Worm (Caenorhabditis elegans) whole organism, L1 larva: ENCODE results near the gene usp-14.

Experiments used
- ceh-82 ChIP-seq, 3 experiments: fragments of 150-350 bp in 1 of 3; sonication (generic microtip) in 2 of 3; optimal IDR thresholded peaks; 2 replicates each; lab custom pipeline; 2014 to 2017; ENCODE audit warnings: missing biosample characterization in 3 of 3, missing genetic modification characterization in 3 of 3
- ceh-88 ChIP-seq: fragments of 200-800 bp; sonication (Bioruptor generic); IDR thresholded peaks from 2 replicates; pipeline ENCODE4 v1.3.6; 2022; ENCODE audit warnings: missing genetic modification characterization, missing compliant biosample characterization
- elt-3 ChIP-seq, 6 experiments: fragments of 150-350 bp in 1 of 6; sonication (generic microtip); optimal IDR thresholded peaks; 2 replicates each; lab custom pipeline; 2017 to 2018; ENCODE audit warnings: missing biosample characterization in 6 of 6, missing genetic modification characterization in 6 of 6, inconsistent platforms in 1 of 6
- fkh-10 ChIP-seq: sonication (generic microtip); optimal IDR thresholded peaks from 2 replicates; lab custom pipeline; 2017; ENCODE audit warnings: missing biosample characterization, missing genetic modification reagents, missing genetic modification characterization
- fkh-8 ChIP-seq: sonication (generic microtip); optimal IDR thresholded peaks from 2 replicates; lab custom pipeline; 2016; ENCODE audit warnings: mild to moderate bottlenecking, missing genetic modification characterization, missing compliant biosample characterization
- grh-1 ChIP-seq: fragments of 200-800 bp; sonication (Bioruptor generic); IDR thresholded peaks from 2 replicates; pipeline ENCODE4 v1.3.6; 2022; ENCODE audit warnings: missing genetic modification reagents, missing genetic modification characterization, missing compliant biosample characterization
- lin-15B ChIP-seq: fragments of 150-350 bp; sonication (generic microtip); optimal IDR thresholded peaks from 3 replicates; lab custom pipeline; 2014; ENCODE audit warnings: missing biosample characterization, missing genetic modification characterization
- lsy-2 ChIP-seq, 2 experiments: fragments of 150-350 bp; optimal IDR thresholded peaks; 2 replicates each; lab custom pipeline; 2014; ENCODE audit warnings: missing biosample characterization in 2 of 2, missing genetic modification characterization in 2 of 2
- nhr-11 ChIP-seq: fragments of 150-350 bp; optimal IDR thresholded peaks from 2 replicates; lab custom pipeline; 2014; ENCODE audit warnings: missing biosample characterization, missing genetic modification characterization
- nhr-71 ChIP-seq: sonication (generic microtip); optimal IDR thresholded peaks from 2 replicates; lab custom pipeline; 2016; ENCODE audit warnings: mild to moderate bottlenecking, missing genetic modification characterization, moderate library complexity, missing compliant biosample characterization
- nhr-77 ChIP-seq: fragments of 150-350 bp; optimal IDR thresholded peaks from 2 replicates; lab custom pipeline; 2014; ENCODE audit warnings: missing biosample characterization, missing genetic modification characterization
- tbx-2 ChIP-seq: sonication (generic microtip); optimal IDR thresholded peaks from 2 replicates; lab custom pipeline; 2016; ENCODE audit warnings: missing genetic modification characterization, missing compliant biosample characterization
- xbp-1 ChIP-seq: sonication (generic microtip); optimal IDR thresholded peaks from 2 replicates; lab custom pipeline; 2016; ENCODE audit warnings: missing genetic modification characterization, missing compliant biosample characterization

- TF ChIP-seq xbp-1 (no peak), ceh-82 (tag; optimal IDR thresholded peaks at IDR 0.05; lab: Kevin White, UChicago) (no peak), lin-15B (tag; lab: Kevin White, UChicago) (no peak), fkh-8 (tag; lab: Kevin White, UChicago) (no peak), elt-3 (tag; optimal IDR thresholded peaks at IDR 0.05; lab: Kevin White, UChicago) (no peak), lsy-2 (tag; optimal IDR thresholded peaks at IDR 0.05; lab: Kevin White, UChicago) (no peak), grh-1 (GFP tag; lab: Robert Waterston, UW) (no peak), tbx-2 (tag; lab: Kevin White, UChicago) (no peak), ceh-88 (GFP tag; lab: Robert Waterston, UW) (no peak), nhr-71 (no peak), fkh-10 (GFP tag; lab: Kevin White, UChicago) (no peak), nhr-77 (tag; lab: Kevin White, UChicago) (no peak), nhr-11 (tag; lab: Kevin White, UChicago) (no peak)
Measured at ce11 chrII:14507563-14507962, 19.1 kb upstream of the usp-14 start, which contains the start of the genes K10H10.7 and K10H10.10.
